Fruit fly (Drosophila melanogaster) whole organism, pupa: ENCODE data around the gene obst-H.

Source experiments
- CG13204 ChIP-seq: fragments of 200-800 bp; sonication (Bioruptor generic); optimal IDR thresholded peaks from 2 replicates; lab custom pipeline; 2018; ENCODE audit warnings: missing biosample characterization, mild to moderate bottlenecking, missing genetic modification characterization, moderate library complexity
- CG14655 ChIP-seq: fragments of 200-800 bp; sonication (Bioruptor generic); optimal IDR thresholded peaks from 3 replicates; lab custom pipeline; 2017; ENCODE audit warnings: mild to moderate bottlenecking, missing biosample characterization, missing genetic modification reagents, missing genetic modification characterization
- CG32121 ChIP-seq: fragments of 200-800 bp; sonication (Bioruptor generic); IDR thresholded peaks from 2 replicates; pipeline ENCODE4 v1.3.6; 2022; ENCODE audit warnings: missing biosample characterization, missing genetic modification characterization
- CG8159 ChIP-seq: fragments of 200-800 bp; sonication (Bioruptor generic); optimal IDR thresholded peaks from 3 replicates; lab custom pipeline; 2018; ENCODE audit warnings: missing biosample characterization, mild to moderate bottlenecking, missing genetic modification characterization, moderate library complexity
- CG8301 ChIP-seq: fragments of 200-800 bp; sonication (Bioruptor generic); optimal IDR thresholded peaks from 2 replicates; lab custom pipeline; 2018; ENCODE audit warnings: missing biosample characterization, mild to moderate bottlenecking, missing genetic modification characterization
- D1 ChIP-seq: fragments of 200-800 bp; sonication (Bioruptor generic); optimal IDR thresholded peaks from 2 replicates; lab custom pipeline; 2018; ENCODE audit warnings: missing biosample characterization, mild to moderate bottlenecking, missing genetic modification characterization, moderate library complexity
- EcR ChIP-seq: fragments of 200-800 bp; sonication (Bioruptor generic); optimal IDR thresholded peaks from 3 replicates; lab custom pipeline; 2019; ENCODE audit warnings: missing biosample characterization, missing genetic modification characterization, mild to moderate bottlenecking, moderate library complexity, missing genetic modification reagents
- Ets98B ChIP-seq: fragments of 200-800 bp; sonication (Bioruptor generic); IDR thresholded peaks from 2 replicates; pipeline ENCODE4 v1.3.6; 2022; ENCODE audit warnings: missing biosample characterization, missing genetic modification characterization
- Pif1A ChIP-seq: fragments of 200-800 bp; sonication (Bioruptor generic); optimal IDR thresholded peaks from 3 replicates; lab custom pipeline; 2016; ENCODE audit warnings: missing biosample characterization, missing genetic modification characterization
- Snoo ChIP-seq: fragments of 200-800 bp; sonication (Bioruptor generic); optimal IDR thresholded peaks from 3 replicates; lab custom pipeline; 2017; ENCODE audit warnings: missing biosample characterization, mild to moderate bottlenecking, missing genetic modification characterization, inconsistent platforms
- rn ChIP-seq: fragments of 200-800 bp; sonication (Bioruptor generic); IDR thresholded peaks from 2 replicates; pipeline ENCODE4 v1.3.6; 2022; ENCODE audit warnings: missing biosample characterization, missing genetic modification characterization

DNA sequence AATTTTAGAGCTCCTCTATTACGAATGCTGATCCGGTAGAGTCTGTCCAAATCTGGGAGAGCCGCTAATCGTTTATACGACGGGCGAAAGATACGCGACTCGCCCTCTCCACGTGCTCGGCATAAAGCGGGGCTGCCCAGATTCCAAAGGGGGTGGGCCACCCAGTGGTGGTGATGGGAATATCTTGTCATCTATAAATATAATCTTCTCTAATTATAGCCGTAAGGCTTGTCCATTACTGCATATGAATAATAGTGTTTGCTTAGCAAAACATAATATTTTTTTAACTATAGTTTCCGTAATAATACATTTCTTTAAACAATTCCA is 27.4 kb downstream of the obst-H start:
- TF ChIP-seq CG13204 (GFP tag; lab: Kevin White, UChicago) (no peak), Snoo (tag; lab: Kevin White, UChicago) (no peak), CG8159 (tag; lab: Kevin White, UChicago) (no peak), Ets98B (no peak), CG32121 (GFP tag; lab: Robert Waterston, UW) (no peak), rn (GFP tag; lab: Robert Waterston, UW) (no peak), EcR (GFP tag; lab: Kevin White, UChicago) (no peak), Pif1A (no peak), D1 (no peak), CG8301 (tag; lab: Kevin White, UChicago) (no peak), CG14655 (GFP tag; lab: Kevin White, UChicago) (no peak)
